Worm (Caenorhabditis elegans) whole organism, mixed stage, embryonic: ENCODE results near the gene Y55F3AM.9.

Experiments used
- elt-3 ChIP-seq: fragments of 150-350 bp; optimal IDR thresholded peaks from 2 replicates; lab custom pipeline; 2014; ENCODE audit warnings: missing biosample characterization, missing genetic modification characterization
- lsy-2 ChIP-seq: fragments of 150-350 bp; optimal IDR thresholded peaks from 2 replicates; lab custom pipeline; 2014; ENCODE audit warnings: missing biosample characterization, missing genetic modification characterization
- nhr-12 ChIP-seq: fragments of 150-350 bp; optimal IDR thresholded peaks from 2 replicates; lab custom pipeline; 2014; ENCODE audit warnings: missing biosample characterization, missing genetic modification characterization
- nhr-2 ChIP-seq: fragments of 150-350 bp; optimal IDR thresholded peaks from 2 replicates; lab custom pipeline; 2014; ENCODE audit warnings: missing biosample characterization, missing genetic modification characterization
- nhr-237 ChIP-seq: fragments of 150-350 bp; optimal IDR thresholded peaks from 2 replicates; lab custom pipeline; 2014; ENCODE audit warnings: missing biosample characterization, missing genetic modification characterization
- nhr-28 ChIP-seq: fragments of 150-350 bp; optimal IDR thresholded peaks from 2 replicates; lab custom pipeline; 2014; ENCODE audit warnings: missing biosample characterization, missing genetic modification characterization
- snpc-4 ChIP-seq: fragments of 150-350 bp; optimal IDR thresholded peaks from 2 replicates; lab custom pipeline; 2014; ENCODE audit warnings: missing biosample characterization, missing genetic modification characterization
- unc-39 ChIP-seq: fragments of 150-350 bp; optimal IDR thresholded peaks from 2 replicates; lab custom pipeline; 2014; ENCODE audit warnings: missing biosample characterization, missing genetic modification characterization
- ztf-11 ChIP-seq: fragments of 150-350 bp; optimal IDR thresholded peaks from 2 replicates; lab custom pipeline; 2014; ENCODE audit warnings: missing biosample characterization, missing genetic modification characterization

- TF ChIP-seq snpc-4 (tag; lab: Kevin White, UChicago) (no peak), elt-3 (tag; lab: Kevin White, UChicago) (no peak), unc-39 (tag; lab: Kevin White, UChicago) (no peak), lsy-2 (tag; lab: Kevin White, UChicago) (no peak), ztf-11 (tag; lab: Kevin White, UChicago) (no peak), nhr-28 (tag; lab: Kevin White, UChicago) (no peak), nhr-12 (no peak), nhr-237 (tag; lab: Kevin White, UChicago) (no peak), nhr-2 (tag; lab: Kevin White, UChicago) (no peak)
These were observed 20.4 kb upstream of the Y55F3AM.9 start, which contains the start of gene abhd-14 for ce11 chrIV:1029939-1030338.
